Worm (Caenorhabditis elegans): ENCODE results near the gene srd-36.

DNA sequence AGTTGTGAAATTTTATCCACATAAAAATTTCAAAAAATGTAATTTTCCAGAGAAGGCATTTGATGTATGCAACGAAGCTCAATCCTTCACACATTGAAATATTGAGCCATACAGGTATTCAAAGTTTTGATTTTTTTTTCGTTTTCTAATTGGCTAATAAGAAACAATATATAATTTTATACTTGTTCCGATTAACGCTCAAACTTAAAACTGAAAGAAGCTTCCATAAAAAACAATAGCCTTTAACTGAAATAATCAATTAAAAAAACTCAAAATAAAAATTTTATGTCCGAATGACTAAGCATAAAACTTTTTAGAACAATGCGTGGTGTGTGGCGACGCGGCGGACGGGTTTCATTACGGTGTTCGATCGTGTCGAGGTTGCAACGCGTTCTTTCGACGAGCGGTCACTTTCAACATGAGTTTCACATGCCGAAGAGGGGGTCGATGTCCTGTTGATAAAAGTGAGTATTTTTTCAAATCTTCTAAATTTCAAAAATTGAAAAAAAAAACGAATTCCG lies 42.6 kb downstream of the srd-36 start, which contains the start of gene nhr-32:
- TF ChIP-seq ama-1 (optimal IDR thresholded peaks at IDR 0.05) = no peak
- no peak for TF ChIP-seq sea-1 (GFP tag; conservative IDR thresholded peaks at IDR 0.05)
- no peak for TF ChIP-seq ets-7 (tag; optimal IDR thresholded peaks at IDR 0.05)
- TF ChIP-seq hmbx-1 (tag; optimal IDR thresholded peaks at IDR 0.05) = no peak
- TF ChIP-seq tra-4 (tag; optimal IDR thresholded peaks at IDR 0.05) = no peak
- TF ChIP-seq pes-1 (GFP tag; IDR thresholded peaks at IDR 0.05) = no peak
- TF ChIP-seq flt-1 (GFP tag; IDR thresholded peaks at IDR 0.05) = no peak
- no peak for TF ChIP-seq hmg-4 (GFP tag; optimal IDR thresholded peaks at IDR 0.05)
- no peak for TF ChIP-seq hnd-1 (tag; optimal IDR thresholded peaks at IDR 0.05)
